Fruit fly (Drosophila melanogaster): ENCODE results near the gene Exo84.

DNA sequence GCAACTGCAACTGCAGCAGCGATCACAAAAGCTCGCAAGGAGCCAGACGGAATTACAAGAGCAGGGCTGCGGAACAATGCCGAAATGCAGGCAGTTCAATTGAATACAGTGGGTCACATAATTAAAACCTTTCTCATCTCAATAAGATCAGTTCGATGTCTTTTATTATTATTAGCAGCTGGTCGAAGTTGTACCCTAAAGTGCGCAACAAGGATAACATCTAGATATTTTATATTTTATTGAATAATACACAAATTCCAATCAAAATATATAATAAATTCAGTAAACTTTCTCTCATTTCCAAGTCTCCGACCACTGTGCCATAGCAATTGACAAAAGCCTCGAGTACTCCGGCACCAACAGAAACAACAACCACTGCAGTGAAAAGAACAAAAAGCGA is 16.1 kb upstream of the Exo84 start:
- TF ChIP-seq CTCF (optimal IDR thresholded peaks at IDR 0.05) = no peak
- TF ChIP-seq CG8478 (optimal IDR thresholded peaks at IDR 0.05) = no peak
